Fruit fly (Drosophila melanogaster) whole organism: ENCODE measurements around the gene CG31431.

ENCODE experiments used
- CG8478 ChIP-seq: fragments of >200 bp; optimal IDR thresholded peaks from 2 replicates; lab custom pipeline; 2018; ENCODE audit warnings: inconsistent platforms
- Dll ChIP-seq: fragments of >200 bp; optimal IDR thresholded peaks from 2 replicates; lab custom pipeline; 2017
- EcR ChIP-seq, 2 experiments: fragments of >200 bp; optimal IDR thresholded peaks; 2 replicates each; lab custom pipeline; 2017; ENCODE audit warnings: missing biosample characterization in 2 of 2, missing genetic modification characterization in 2 of 2, missing genetic modification reagents in 2 of 2
- pan ChIP-seq: fragments of >200 bp; optimal IDR thresholded peaks from 2 replicates; lab custom pipeline; 2017
- psq ChIP-seq: fragments of >200 bp; optimal IDR thresholded peaks from 2 replicates; lab custom pipeline; 2017
- usp ChIP-seq: fragments of >200 bp; optimal IDR thresholded peaks from 2 replicates; lab custom pipeline; 2017; ENCODE audit warnings: missing biosample characterization, missing genetic modification characterization, mixed read lengths

Gene CG31431

DNA sequence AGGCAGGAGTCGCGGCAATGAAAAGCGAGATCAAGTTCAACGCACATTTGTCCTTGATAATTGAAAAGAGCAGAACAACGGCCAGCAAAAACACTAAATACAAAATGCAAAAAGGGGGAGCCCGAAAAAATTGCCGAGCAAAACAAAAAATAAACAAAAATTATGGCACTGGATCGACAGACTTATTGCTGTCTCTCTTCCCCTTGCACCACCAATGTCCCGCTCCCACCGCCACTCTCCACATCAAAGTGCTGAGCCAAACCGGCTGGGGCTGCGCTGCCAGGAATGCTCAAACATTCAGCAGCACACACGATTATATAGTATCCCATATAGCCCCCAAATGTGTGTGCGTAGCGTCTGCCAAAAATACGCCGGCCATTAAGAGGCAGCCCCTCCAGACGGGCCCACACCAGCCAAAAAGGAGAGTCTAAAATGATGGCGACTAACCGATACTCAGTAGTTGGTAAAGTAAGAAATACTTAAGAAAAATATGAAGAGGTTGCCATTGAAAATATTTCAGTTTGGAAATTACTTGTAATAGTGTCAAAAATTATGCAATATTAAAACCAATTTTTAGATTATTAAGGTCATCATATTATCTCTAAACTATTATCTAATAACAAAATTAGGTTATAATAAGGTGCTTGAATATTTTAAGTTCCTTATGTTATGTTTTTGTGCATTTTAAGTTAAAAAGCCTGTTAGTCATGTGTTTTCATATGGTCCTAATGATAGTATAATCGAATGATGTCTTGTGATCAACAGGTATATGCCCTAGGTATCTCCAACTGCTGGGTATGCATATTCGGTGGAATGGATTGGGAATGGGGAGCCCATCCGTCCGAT lies 51.1 kb downstream of the CG31431 start:
- peak; percentile 91 for TF ChIP-seq pan
- TF ChIP-seq EcR (GFP tag; optimal IDR thresholded peaks at IDR 0.05; lab: Kevin White, UChicago) = peak in 1 of 2 experiments; percentile 12
- TF ChIP-seq Dll (lab: Kevin White, UChicago) = no peak

DNA sequence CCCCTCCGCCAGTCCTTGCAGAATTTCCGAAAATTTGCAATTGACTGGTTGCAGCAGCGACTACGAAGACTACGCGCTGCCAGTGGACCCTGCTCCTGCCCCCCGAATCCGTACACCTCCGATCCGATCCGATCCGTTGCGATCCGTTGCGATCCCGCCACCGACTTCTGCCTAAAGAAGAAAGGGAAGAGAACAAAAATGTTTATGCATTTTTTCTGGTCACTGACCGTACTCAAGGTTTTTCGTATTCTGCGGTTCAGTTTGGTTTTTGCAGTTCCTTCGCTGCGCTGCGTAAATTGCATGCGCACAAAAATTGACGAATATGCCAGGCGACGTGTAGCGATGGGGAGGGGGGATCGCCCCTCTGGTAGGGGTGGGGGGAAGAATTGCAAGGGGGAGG lies 51.8 kb downstream of the CG31431 start:
- TF ChIP-seq CG8478 (no peak), psq (lab: Kevin White, UChicago) (no peak), usp (GFP tag; lab: Kevin White, UChicago) (no peak), EcR (GFP tag; optimal IDR thresholded peaks at IDR 0.05; lab: Kevin White, UChicago) (peak in 1 of 2 experiments; percentile 50)

DNA sequence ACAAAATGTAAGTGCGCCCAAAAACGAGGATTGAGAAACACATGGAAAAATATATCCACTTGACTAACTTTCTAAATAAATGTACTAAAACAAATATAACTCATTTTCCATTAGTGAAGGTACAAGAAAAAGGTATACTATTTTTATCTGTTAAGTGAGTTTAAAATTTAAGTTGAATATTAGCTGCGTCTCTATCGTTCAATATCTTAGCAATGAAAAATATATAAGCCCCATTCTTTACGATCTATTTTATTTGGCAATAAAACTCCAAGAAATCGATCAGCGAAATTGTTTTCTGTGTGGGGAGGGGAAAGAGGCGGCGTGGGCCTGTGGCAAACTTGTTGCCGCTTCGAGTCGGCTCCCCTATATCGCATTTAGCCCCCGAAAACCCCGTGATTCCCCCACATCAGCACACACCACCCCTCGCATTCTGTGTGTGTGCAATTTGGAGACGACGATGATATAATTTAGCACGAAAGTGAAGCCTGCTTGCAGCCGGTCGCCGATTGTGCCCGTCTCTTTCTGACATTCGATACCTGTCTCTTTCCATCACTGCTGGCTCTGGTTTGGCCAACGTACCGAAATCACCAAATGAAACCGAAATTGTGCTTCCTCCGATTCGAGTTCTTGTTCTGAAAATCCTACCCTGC lies 52.3 kb downstream of the CG31431 start:
- TF ChIP-seq psq (lab: Kevin White, UChicago) (no peak), CG8478 (no peak), Dll (lab: Kevin White, UChicago) (peak; percentile 45), EcR (GFP tag; optimal IDR thresholded peaks at IDR 0.05; lab: Kevin White, UChicago) (peak in 1 of 2 experiments; percentile 29)
